Fruit fly (Drosophila melanogaster) S2 (cell line): ENCODE results near the gene CG2983.

ENCODE experiments used
- CG8478 ChIP-seq: fragments of >200 bp; optimal IDR thresholded peaks from 2 replicates; lab custom pipeline; 2018
- CTCF ChIP-seq, 2 experiments: fragments of >200 bp; optimal IDR thresholded peaks; 2 replicates each; lab custom pipeline; 2018

DNA sequence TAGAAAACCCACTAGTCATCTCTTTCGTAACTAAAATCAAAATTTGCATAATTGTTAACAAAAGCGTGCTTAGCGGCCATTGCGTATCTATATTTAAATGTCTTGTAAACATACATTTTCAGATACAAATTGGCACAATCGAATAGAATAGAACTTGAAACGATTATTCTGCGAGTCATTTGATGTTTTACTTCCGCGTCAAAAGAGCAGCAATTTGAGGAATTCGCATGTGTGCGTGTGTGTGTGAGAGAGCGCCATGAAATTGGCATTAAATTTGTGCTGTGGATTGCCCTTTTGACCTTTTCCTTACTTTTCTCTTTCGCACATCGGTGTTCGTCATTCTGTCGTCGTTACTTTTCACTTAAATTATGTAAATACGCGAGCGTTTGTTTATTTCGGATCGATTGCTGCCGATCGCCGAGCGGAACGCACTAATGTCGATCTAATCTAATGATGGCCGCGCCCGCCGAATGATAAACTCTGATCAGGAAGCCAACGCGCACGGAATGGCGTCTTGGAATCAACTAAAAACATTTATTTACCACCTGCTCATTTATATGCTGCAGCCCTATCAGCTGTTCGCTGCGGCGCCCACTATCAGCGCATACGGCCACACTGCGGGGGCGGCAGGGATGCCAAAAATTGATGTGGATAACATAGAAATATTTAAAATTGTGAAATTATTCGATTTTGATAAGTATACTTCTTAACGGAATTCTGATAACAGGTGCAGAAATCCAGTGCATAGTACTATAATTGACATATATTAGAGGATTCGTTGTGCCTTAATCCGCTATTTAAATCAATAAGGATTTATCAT lies 37.5 kb downstream of the CG2983 start:
- TF ChIP-seq CG8478 (lab: Kevin White, UChicago) = no peak
- no peak for TF ChIP-seq CTCF (optimal IDR thresholded peaks at IDR 0.05; lab: Kevin White, UChicago)
